Worm (Caenorhabditis elegans) whole organism, midembryonic: Measurements from ENCODE around the gene cpx-2.

ENCODE experiments used
- cog-1 ChIP-seq: sonication (generic microtip); optimal IDR thresholded peaks from 2 replicates; lab custom pipeline; 2016; ENCODE audit warnings: missing genetic modification characterization, missing compliant biosample characterization
- med-1 ChIP-seq: sonication (generic microtip); optimal IDR thresholded peaks from 2 replicates; lab custom pipeline; 2017; ENCODE audit warnings: missing genetic modification characterization, mild to moderate bottlenecking, missing compliant biosample characterization, antibody characterized with exemption, missing genetic modification reagents; ENCODE audit not compliant: insufficient read depth

ce11 chrX:13104966-13105365 lies 33.9 kb upstream of the cpx-2 start, which contains the start of gene F17H10.1:
- TF ChIP-seq med-1 (no peak), cog-1 (no peak)
